Worm (Caenorhabditis elegans): ENCODE results near the gene pbs-1.

ce11 chrIV:1745453-1746051, 36.0 kb upstream of the pbs-1 start, which contains the start of the genes Y41D4A.6 and Y41D4A.4:
- TF ChIP-seq hnd-1 (tag; optimal IDR thresholded peaks at IDR 0.05) (peak; percentile 44), ama-1 (optimal IDR thresholded peaks at IDR 0.05) (no peak), tbx-11 (GFP tag; IDR thresholded peaks at IDR 0.05) (0 out of 2 replicates have a peak, but pooled peaks have one; percentile 20), aly-1 (tag; optimal IDR thresholded peaks at IDR 0.05) (no peak), F13C5.2 (tag; optimal IDR thresholded peaks at IDR 0.05) (peak; percentile 65), pes-1 (GFP tag; IDR thresholded peaks at IDR 0.05) (peak; percentile 65)
